Fruit fly (Drosophila melanogaster): Measurements from ENCODE around the gene Blos3.

The Blos3 gene

dm6 chr3L:18822450-18823220 is 47.4 kb upstream of the Blos3 start, which contains the start of gene Cat (continued):
- TF ChIP-seq Neu2 (GFP tag; optimal IDR thresholded peaks at IDR 0.05; ENCODE audit: borderline replicate concordance) (no peak), Vsx1 (GFP tag; optimal IDR thresholded peaks at IDR 0.05) (no peak), CG10147 (GFP tag; optimal IDR thresholded peaks at IDR 0.05) (peak; percentile 29), CG7839 (tag; optimal IDR thresholded peaks at IDR 0.05) (peak; percentile 32), Optix (GFP tag; IDR thresholded peaks at IDR 0.05) (no peak), CG12942 (GFP tag; optimal IDR thresholded peaks at IDR 0.05) (no peak), CG10267 (tag; optimal IDR thresholded peaks at IDR 0.05) (peak; percentile 46), CG15601 (tag; optimal IDR thresholded peaks at IDR 0.05) (peak; percentile 40), PHDP (tag; optimal IDR thresholded peaks at IDR 0.05) (peak; percentile 23), CG7556 (GFP tag; optimal IDR thresholded peaks at IDR 0.05) (peak; percentile 29), phol (tag; optimal IDR thresholded peaks at IDR 0.05) (peak; percentile 64), hbn (GFP tag; IDR thresholded peaks at IDR 0.05; ENCODE audit: partially characterized antibody) (peak; percentile 86), trh (GFP tag; optimal IDR thresholded peaks at IDR 0.05) (peak; percentile 5), tgo (GFP tag; IDR thresholded peaks at IDR 0.05) (no peak), ranshi (GFP tag; IDR thresholded peaks at IDR 0.05) (0 out of 2 replicates have a peak, but pooled peaks have one; percentile 35), jigr1 (GFP tag; IDR thresholded peaks at IDR 0.05) (no peak), Dbx (GFP tag; IDR thresholded peaks at IDR 0.05) (peak; percentile 67; the same call in 2 of the 3 replicates), dm (GFP tag; optimal IDR thresholded peaks at IDR 0.05) (no peak), Usf (GFP tag; optimal IDR thresholded peaks at IDR 0.05) (no peak), sqz (GFP tag; optimal IDR thresholded peaks at IDR 0.05) (peak; percentile 51), cas (GFP tag; IDR thresholded peaks at IDR 0.05) (0 out of 2 replicates have a peak, but pooled peaks have one; percentile 38), CG17361 (GFP tag; IDR thresholded peaks at IDR 0.05) (peak; percentile 58; the same call in 2 of the 3 replicates), sr (GFP tag; IDR thresholded peaks at IDR 0.05) (no peak), E2f2 (GFP tag; IDR thresholded peaks at IDR 0.05) (peak; percentile 28; the same call in 1 of the 2 replicates), ab (GFP tag; optimal IDR thresholded peaks at IDR 0.05) (no peak), Aef1 (GFP tag; IDR thresholded peaks at IDR 0.05) (peak; percentile 82), CG8281 (tag; optimal IDR thresholded peaks at IDR 0.05) (no peak), Hr51 (GFP tag; optimal IDR thresholded peaks at IDR 0.05) (peak in 1 of 2 experiments; percentile 21), E2f1 (GFP tag; IDR thresholded peaks at IDR 0.05) (no peak), CG33557 (GFP tag; optimal IDR thresholded peaks at IDR 0.05) (no peak), peb (GFP tag; IDR thresholded peaks at IDR 0.05) (no peak), sug (tag; optimal IDR thresholded peaks at IDR 0.05) (peak; percentile 56), CrebB (tag; optimal IDR thresholded peaks at IDR 0.05) (no peak), Spps (tag; optimal IDR thresholded peaks at IDR 0.05) (no peak), CG2116 (GFP tag; optimal IDR thresholded peaks at IDR 0.05) (peak; percentile 50), ssp (GFP tag; IDR thresholded peaks at IDR 0.05) (no peak), CG4282 (GFP tag; optimal IDR thresholded peaks at IDR 0.05) (peak; percentile 7), CG18764 (GFP tag; optimal IDR thresholded peaks at IDR 0.05) (no peak), CG9876 (GFP tag; optimal IDR thresholded peaks at IDR 0.05) (no peak), CG30020 (tag; optimal IDR thresholded peaks at IDR 0.05) (peak; percentile 35), Asciz (GFP tag; optimal IDR thresholded peaks at IDR 0.05) (peak; percentile 0), CG12744 (GFP tag; optimal IDR thresholded peaks at IDR 0.05) (peak; percentile 10), CG6654 (GFP tag; optimal IDR thresholded peaks at IDR 0.05) (no peak), NK7.1 (GFP tag; optimal IDR thresholded peaks at IDR 0.05) (no peak)
